Fruit fly (Drosophila melanogaster): ENCODE results near the gene CG15296.

Gene CG15296

dm6 chrX:10600254-10600916 is 34.0 kb upstream of the CG15296 start:
- TF ChIP-seq dl (GFP tag; optimal IDR thresholded peaks at IDR 0.05; ENCODE audit: insufficient read depth in 1 of 2, partially characterized antibody in 2 of 2) (no peak), GATAd (GFP tag; optimal IDR thresholded peaks at IDR 0.05) (no peak), Hnf4 (GFP tag; optimal IDR thresholded peaks at IDR 0.05) (no peak), dmrt93B (GFP tag; optimal IDR thresholded peaks at IDR 0.05) (no peak), usp (GFP tag; optimal IDR thresholded peaks at IDR 0.05) (no peak), Sp1 (GFP tag; optimal IDR thresholded peaks at IDR 0.05) (no peak), Mio (GFP tag; optimal IDR thresholded peaks at IDR 0.05) (no peak), sv (GFP tag; optimal IDR thresholded peaks at IDR 0.05) (peak; percentile 11), ey (GFP tag; optimal IDR thresholded peaks at IDR 0.05) (peak; percentile 31), CG9705 (GFP tag; optimal IDR thresholded peaks at IDR 0.05) (no peak)

- TF ChIP-seq lola (GFP tag; optimal IDR thresholded peaks at IDR 0.05) (no peak), pan (optimal IDR thresholded peaks at IDR 0.05) (no peak), Abd-B (GFP tag; optimal IDR thresholded peaks at IDR 0.05) (no peak), tai (GFP tag; optimal IDR thresholded peaks at IDR 0.05) (no peak), Hnf4 (GFP tag; optimal IDR thresholded peaks at IDR 0.05) (no peak), dl (GFP tag; optimal IDR thresholded peaks at IDR 0.05; ENCODE audit: insufficient read depth in 1 of 2, partially characterized antibody in 2 of 2) (no peak), Vsx2 (GFP tag; optimal IDR thresholded peaks at IDR 0.05; ENCODE audit: partially characterized antibody) (no peak), Rel (GFP tag; optimal IDR thresholded peaks at IDR 0.05) (no peak), Rel (tag; optimal IDR thresholded peaks at IDR 0.05) (no peak), sage (GFP tag; optimal IDR thresholded peaks at IDR 0.05) (no peak), brk (GFP tag; optimal IDR thresholded peaks at IDR 0.05) (no peak), GATAd (GFP tag; optimal IDR thresholded peaks at IDR 0.05) (no peak)
Observed at dm6 chrX:10599318-10599717, 32.9 kb upstream of the CG15296 start.

dm6 chrX:10595813-10596212 is 29.4 kb upstream of the CG15296 start, which contains the start of the genes Hmr and CG2124:
TSS of gene Hmr (minus strand) at chrX:10595855.
TSS of gene CG2124 (plus strand) at chrX:10596122.
- TF ChIP-seq CG9705 (GFP tag; optimal IDR thresholded peaks at IDR 0.05), result no peak
- no peak for TF ChIP-seq Jra (GFP tag; optimal IDR thresholded peaks at IDR 0.05)
- TF ChIP-seq dsf (GFP tag; optimal IDR thresholded peaks at IDR 0.05; ENCODE audit: borderline replicate concordance), result no peak
- no peak for TF ChIP-seq woc (GFP tag; optimal IDR thresholded peaks at IDR 0.05)
- TF ChIP-seq pan (optimal IDR thresholded peaks at IDR 0.05), result no peak
- no peak for TF ChIP-seq Rel (GFP tag; optimal IDR thresholded peaks at IDR 0.05)
- no peak for TF ChIP-seq Rel (tag; optimal IDR thresholded peaks at IDR 0.05)
- no peak for TF ChIP-seq CrebA (GFP tag; optimal IDR thresholded peaks at IDR 0.05; ENCODE audit: borderline replicate concordance)
- TF ChIP-seq Dfd (GFP tag; optimal IDR thresholded peaks at IDR 0.05), result no peak

dm6 chrX:10588789-10589188 is 22.4 kb upstream of the CG15296 start, which contains the start of gene Rab9D:
TSS of gene Rab9D (plus strand) at chrX:10589089.
- TF ChIP-seq sage (GFP tag; optimal IDR thresholded peaks at IDR 0.05), result no peak
- TF ChIP-seq Sp1 (GFP tag; optimal IDR thresholded peaks at IDR 0.05), result no peak
- TF ChIP-seq dl (GFP tag; optimal IDR thresholded peaks at IDR 0.05; ENCODE audit: insufficient read depth in 1 of 2, partially characterized antibody in 2 of 2), result no peak
- TF ChIP-seq CrebA (GFP tag; optimal IDR thresholded peaks at IDR 0.05; ENCODE audit: borderline replicate concordance), result no peak
- TF ChIP-seq Hr83 (GFP tag; optimal IDR thresholded peaks at IDR 0.05; ENCODE audit: poor library complexity, severe bottlenecking), result no peak
- no peak for TF ChIP-seq sv (GFP tag; optimal IDR thresholded peaks at IDR 0.05)
- TF ChIP-seq Jra (GFP tag; optimal IDR thresholded peaks at IDR 0.05), result no peak
- TF ChIP-seq HLH106 (tag; optimal IDR thresholded peaks at IDR 0.05), result no peak
- no peak for TF ChIP-seq GATAd (GFP tag; optimal IDR thresholded peaks at IDR 0.05)
- TF ChIP-seq jim (GFP tag; optimal IDR thresholded peaks at IDR 0.05), result no peak
- TF ChIP-seq lola (GFP tag; optimal IDR thresholded peaks at IDR 0.05), result no peak
- no peak for TF ChIP-seq psq (GFP tag; optimal IDR thresholded peaks at IDR 0.05)
- no peak for TF ChIP-seq tai (GFP tag; optimal IDR thresholded peaks at IDR 0.05)
- TF ChIP-seq dmrt93B (GFP tag; optimal IDR thresholded peaks at IDR 0.05), result no peak

dm6 chrX:10587445-10587844 is 21.1 kb upstream of the CG15296 start:
- TF ChIP-seq GATAd (GFP tag; optimal IDR thresholded peaks at IDR 0.05) (no peak), ey (GFP tag; optimal IDR thresholded peaks at IDR 0.05) (peak; percentile 20), Jra (GFP tag; optimal IDR thresholded peaks at IDR 0.05) (no peak), jim (GFP tag; optimal IDR thresholded peaks at IDR 0.05) (no peak), br (GFP tag; optimal IDR thresholded peaks at IDR 0.05) (peak; percentile 16), HLH106 (tag; optimal IDR thresholded peaks at IDR 0.05) (peak; percentile 17)

All from whole organism, wandering third instar larva.